Fruit fly (Drosophila melanogaster) whole organism: ENCODE data around the gene mge.

Source experiments
- CG8478 ChIP-seq: fragments of >200 bp; optimal IDR thresholded peaks from 2 replicates; lab custom pipeline; 2018; ENCODE audit warnings: inconsistent platforms
- Dll ChIP-seq: fragments of >200 bp; optimal IDR thresholded peaks from 2 replicates; lab custom pipeline; 2017
- EcR ChIP-seq, 2 experiments: fragments of >200 bp; optimal IDR thresholded peaks; 2 replicates each; lab custom pipeline; 2017; ENCODE audit warnings: missing biosample characterization in 2 of 2, missing genetic modification characterization in 2 of 2, missing genetic modification reagents in 2 of 2
- pan ChIP-seq: fragments of >200 bp; optimal IDR thresholded peaks from 2 replicates; lab custom pipeline; 2017
- psq ChIP-seq: fragments of >200 bp; optimal IDR thresholded peaks from 2 replicates; lab custom pipeline; 2017
- usp ChIP-seq: fragments of >200 bp; optimal IDR thresholded peaks from 2 replicates; lab custom pipeline; 2017; ENCODE audit warnings: missing biosample characterization, missing genetic modification characterization, mixed read lengths

mge gene

DNA sequence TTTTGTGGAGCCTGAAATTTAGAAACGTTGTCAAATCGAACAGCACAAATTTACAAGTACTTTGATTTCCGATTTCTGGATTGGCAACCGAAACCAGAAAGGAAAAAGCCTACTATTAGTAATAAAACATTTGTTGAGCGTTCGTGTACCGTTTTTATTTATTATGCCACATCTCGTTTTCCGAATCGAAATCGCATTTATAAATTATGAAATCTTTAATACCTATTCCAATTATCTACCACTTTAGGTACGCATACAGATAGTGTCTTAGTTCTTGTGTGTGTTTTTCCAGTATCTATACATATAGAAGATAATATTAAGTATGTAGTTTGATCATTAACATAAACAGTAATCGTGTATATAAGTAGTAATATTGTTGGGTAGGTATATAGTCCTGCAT, at the start of gene mge:
mge (minus strand) TSS at position 101 of the 400 bp plus-strand sequence.
- TF ChIP-seq EcR (GFP tag; optimal IDR thresholded peaks at IDR 0.05; lab: Kevin White, UChicago), result no peak
- no peak for TF ChIP-seq Dll (lab: Kevin White, UChicago)
- no peak for TF ChIP-seq usp (GFP tag; lab: Kevin White, UChicago)
- no peak for TF ChIP-seq psq (lab: Kevin White, UChicago)
- TF ChIP-seq pan (lab: Kevin White, UChicago), result no peak
- TF ChIP-seq CG8478 (lab: Kevin White, UChicago), result no peak

DNA sequence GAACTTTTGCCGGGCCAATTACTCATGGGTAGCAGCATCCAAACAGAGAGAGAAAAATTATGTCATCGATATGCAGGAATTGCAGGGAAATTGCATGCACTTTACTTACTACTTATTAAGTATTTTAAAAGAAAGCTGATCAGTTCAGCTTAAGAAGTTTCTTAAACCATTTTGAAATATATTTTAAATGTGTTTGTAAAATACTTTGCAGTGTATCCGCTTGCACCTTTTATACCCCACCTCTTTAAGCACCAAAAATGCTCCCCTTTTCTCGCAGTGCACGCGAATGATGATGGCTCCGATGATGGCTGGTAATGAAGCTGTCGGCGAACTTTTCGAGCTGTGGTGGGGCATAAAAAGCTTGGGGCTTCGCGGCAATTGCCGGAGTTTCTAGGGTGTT, 42.7 kb upstream of the mge start, which contains the start of gene CG14984:
CG14984 (minus strand) TSS at position 83 of the 400 bp plus-strand sequence.
- TF ChIP-seq psq (lab: Kevin White, UChicago) (no peak), EcR (GFP tag; optimal IDR thresholded peaks at IDR 0.05; lab: Kevin White, UChicago) (no peak), usp (GFP tag; lab: Kevin White, UChicago) (no peak), CG8478 (lab: Kevin White, UChicago) (no peak), pan (lab: Kevin White, UChicago) (no peak), Dll (lab: Kevin White, UChicago) (no peak)

DNA sequence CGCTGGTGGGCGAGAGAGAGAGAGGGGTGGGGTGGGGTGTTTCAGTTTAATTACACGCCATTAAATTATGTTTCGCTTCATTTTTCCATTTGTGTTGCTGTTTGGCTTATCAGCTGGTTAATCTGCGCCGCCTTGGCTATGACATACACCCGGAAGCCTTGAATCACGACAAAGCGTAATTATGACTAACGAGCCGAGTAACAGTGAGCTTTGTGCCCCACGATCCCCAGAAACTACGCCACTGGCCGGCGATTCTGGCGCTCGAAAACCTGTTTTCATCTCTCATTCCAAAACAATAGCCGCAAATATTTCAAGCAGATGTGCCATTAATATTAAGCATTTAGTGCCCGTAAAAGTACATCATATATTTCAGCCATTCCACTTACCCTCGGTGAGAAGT, 42.1 kb upstream of the mge start:
- TF ChIP-seq CG8478 (lab: Kevin White, UChicago), result no peak
- TF ChIP-seq EcR (GFP tag; optimal IDR thresholded peaks at IDR 0.05; lab: Kevin White, UChicago), result no peak
- no peak for TF ChIP-seq pan (lab: Kevin White, UChicago)
- no peak for TF ChIP-seq usp (GFP tag; lab: Kevin White, UChicago)
- TF ChIP-seq psq (lab: Kevin White, UChicago), result no peak
- no peak for TF ChIP-seq Dll (lab: Kevin White, UChicago)

DNA sequence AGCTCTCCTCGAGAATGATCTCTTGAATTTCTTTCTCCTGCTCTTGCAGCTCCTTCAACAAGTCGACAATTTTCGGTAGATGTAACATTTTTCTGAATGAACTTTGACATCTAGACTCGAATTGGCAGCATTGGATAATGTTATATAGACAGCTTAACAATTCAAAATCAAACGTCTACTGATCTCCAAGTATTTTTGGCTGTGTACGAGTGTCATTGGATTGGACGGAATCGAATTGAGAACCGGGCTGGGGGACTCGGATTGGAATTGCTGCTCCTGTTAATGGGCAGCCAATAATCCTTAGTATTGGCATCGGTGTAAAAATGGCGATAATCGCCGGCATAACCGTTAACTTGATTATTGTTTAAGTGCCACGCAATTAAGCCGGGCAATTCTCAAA, 39.5 kb upstream of the mge start, which contains the start of gene CG14983:
CG14983 (minus strand) TSS at position 101 of the 400 bp plus-strand sequence.
- TF ChIP-seq CG8478 (lab: Kevin White, UChicago) (no peak), psq (lab: Kevin White, UChicago) (no peak), usp (GFP tag; lab: Kevin White, UChicago) (no peak), pan (lab: Kevin White, UChicago) (no peak)

DNA sequence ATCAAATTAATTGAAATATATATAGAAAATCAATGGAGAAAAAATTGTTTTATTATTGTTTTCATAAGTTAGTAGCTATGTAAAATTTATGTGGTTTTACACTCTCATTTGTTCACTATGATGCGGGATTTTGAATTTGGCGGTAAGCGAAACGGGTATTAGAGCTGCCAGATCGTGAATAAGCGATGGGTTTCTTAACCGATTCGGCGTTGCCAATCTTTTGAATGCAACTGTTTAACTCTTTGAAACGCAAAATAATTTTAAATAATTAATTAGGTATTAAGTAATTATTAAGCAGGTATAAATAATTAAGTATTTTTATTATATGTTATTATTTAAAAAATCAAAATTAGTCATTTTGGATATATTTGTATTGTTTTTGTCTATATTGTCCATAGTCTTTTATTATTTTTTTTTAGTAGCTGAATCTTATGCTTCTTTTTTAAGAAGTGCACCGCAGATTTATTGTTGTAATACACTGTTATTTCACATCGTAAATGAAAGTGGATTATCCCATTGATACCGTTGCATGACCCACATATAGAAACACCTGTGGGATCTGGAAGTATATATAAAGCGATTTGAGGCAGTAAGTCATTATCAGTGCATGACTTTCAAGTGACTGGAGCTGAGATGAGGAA, 37.7 kb upstream of the mge start, which contains the start of gene CG10853:
CG10853 (plus strand) TSS at position 591 of the 641 bp plus-strand sequence.
- TF ChIP-seq EcR (GFP tag; optimal IDR thresholded peaks at IDR 0.05; lab: Kevin White, UChicago), result no peak

DNA sequence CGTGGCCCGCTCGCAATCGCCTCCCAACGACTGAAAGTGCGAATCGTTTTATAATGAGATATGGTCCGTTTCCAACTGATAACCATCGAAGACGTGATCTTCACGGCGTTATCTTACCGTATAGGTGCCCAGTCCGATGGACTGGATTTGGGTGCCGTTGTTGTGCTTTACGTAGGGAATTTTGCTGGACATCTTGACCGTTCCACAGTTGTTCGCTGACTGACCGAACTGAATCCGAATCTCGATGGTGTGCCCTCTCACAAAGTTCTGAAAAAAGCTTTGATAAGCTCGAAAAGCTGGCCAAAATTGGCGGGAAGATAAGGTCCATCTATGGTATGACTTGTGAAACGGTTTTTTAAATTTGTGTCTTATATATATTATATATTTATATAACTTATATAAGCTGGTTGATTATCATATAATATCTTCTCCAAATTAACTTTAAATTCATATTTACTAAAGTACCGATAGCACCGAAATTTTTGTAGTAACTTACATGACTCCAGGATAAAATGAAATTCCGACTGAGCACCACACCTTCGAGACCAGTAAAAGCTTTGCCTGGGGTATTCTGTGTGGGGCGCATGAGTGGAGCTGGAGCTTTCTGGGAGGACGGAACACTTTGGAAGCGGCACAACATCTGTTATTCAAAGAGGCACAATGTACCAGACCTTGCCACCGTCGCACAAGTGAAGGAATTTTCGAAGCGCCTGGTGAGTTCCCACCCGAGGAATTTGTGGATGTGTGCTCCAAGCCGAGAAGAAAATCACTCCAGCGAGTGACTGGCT, 32.7 kb upstream of the mge start, which contains the start of the genes CG10863 and CG14982:
CG10863 (minus strand) TSS at position 225 of the 788 bp plus-strand sequence.
CG14982 (plus strand) TSS at position 470 of the 788 bp plus-strand sequence.
- TF ChIP-seq Dll (lab: Kevin White, UChicago), result no peak
- TF ChIP-seq CG8478 (lab: Kevin White, UChicago), result no peak
- TF ChIP-seq usp (GFP tag; lab: Kevin White, UChicago), result no peak
- no peak for TF ChIP-seq EcR (GFP tag; optimal IDR thresholded peaks at IDR 0.05; lab: Kevin White, UChicago)
- no peak for TF ChIP-seq pan (lab: Kevin White, UChicago)
- no peak for TF ChIP-seq psq (lab: Kevin White, UChicago)

DNA sequence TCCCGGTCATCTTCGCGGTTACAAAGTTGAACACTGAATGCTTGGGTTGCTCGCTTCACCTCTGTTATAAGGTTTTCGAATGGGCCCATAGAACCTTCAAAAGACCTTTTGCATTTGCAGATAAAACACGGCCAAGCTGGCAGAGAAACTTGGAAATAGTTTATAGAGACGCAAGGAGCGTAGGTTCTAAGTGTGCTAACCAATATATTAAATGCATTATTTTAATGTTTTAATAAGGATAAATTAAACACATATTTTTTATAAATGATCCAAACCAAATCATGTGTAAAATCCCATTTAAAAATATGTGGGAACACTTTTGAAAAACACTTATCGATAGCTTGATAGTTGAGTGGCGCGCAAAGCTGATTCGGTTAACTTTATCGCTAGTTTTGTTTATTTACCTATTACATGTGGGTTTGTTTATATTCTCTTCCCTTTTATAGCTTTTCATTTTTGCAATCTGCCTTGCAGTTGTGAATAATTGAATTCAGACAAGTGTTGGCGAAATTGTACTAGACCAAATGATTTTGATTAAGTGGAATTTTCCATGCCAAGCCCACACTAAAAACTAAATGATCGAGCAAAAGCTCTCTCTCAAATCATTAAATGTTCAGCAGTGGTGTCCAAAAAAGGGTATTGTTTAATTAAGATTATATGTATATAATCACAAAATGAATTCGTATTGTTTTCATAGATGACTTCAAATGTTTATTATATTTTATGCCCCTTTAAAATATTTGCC, 30.5 kb upstream of the mge start, which contains the start of gene CG12766:
CG12766 (minus strand) TSS at position 51 of the 745 bp plus-strand sequence.
- no peak for TF ChIP-seq EcR (GFP tag; optimal IDR thresholded peaks at IDR 0.05; lab: Kevin White, UChicago)
- no peak for TF ChIP-seq psq (lab: Kevin White, UChicago)
- TF ChIP-seq usp (GFP tag; lab: Kevin White, UChicago), result no peak
- no peak for TF ChIP-seq CG8478 (lab: Kevin White, UChicago)
- TF ChIP-seq pan (lab: Kevin White, UChicago), result no peak
- no peak for TF ChIP-seq Dll (lab: Kevin White, UChicago)

DNA sequence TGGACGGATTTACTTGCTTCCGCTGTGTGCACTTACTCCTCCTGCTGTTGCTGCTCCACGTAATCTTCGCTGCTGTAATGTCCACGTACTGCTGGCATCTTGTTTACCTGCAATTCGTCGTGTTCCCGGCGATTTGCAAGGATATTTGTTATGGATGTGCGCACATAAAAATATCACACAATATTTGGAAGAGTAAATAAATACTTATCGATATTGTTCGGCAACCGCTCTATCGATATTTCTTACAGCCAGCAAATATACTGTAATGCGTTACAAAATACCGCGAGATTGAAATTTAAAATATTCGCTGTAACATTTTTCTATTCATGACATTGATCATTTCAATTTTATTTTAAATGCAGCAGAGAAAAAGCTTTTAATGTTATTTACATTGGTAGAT, 28.1 kb upstream of the mge start, which contains the start of gene CG10866:
CG10866 (minus strand) TSS at position 187 of the 400 bp plus-strand sequence.
- TF ChIP-seq Dll (lab: Kevin White, UChicago), result no peak

DNA sequence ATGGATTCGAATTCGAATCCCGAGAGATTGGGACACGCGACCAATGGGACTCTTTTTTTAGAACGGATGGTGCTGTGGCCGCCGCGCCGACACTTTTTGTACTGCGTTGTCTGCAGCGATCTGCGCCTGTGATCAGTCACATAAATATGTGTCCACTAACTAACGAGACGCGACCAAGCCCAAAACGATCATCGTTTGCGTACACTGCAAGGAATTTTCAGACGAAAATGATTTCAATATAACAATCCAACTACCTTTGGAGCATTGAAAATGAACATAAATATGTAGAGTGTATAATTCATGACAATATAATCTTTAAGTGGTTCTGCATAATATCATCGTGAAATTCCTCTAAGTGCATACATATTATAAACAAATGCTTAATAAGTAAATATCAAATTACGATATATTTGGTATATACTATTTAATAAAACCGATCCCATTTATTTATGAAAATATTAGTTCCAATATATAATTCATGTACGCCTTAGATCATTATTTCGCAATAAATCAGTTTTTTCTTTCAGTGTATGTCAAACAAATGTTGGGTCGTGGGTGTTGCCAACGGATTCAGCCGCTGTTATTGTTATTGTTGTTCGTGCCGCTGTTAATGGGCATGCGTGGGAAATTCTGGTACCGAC, 26.0 kb upstream of the mge start, which contains the start of gene Eip63F-1:
Eip63F-1 (minus strand) TSS at position 51 of the 641 bp plus-strand sequence.
- TF ChIP-seq EcR (GFP tag; optimal IDR thresholded peaks at IDR 0.05; lab: Kevin White, UChicago), result no peak
- no peak for TF ChIP-seq Dll (lab: Kevin White, UChicago)
- TF ChIP-seq usp (GFP tag; lab: Kevin White, UChicago), result no peak
- no peak for TF ChIP-seq psq (lab: Kevin White, UChicago)
- no peak for TF ChIP-seq CG8478 (lab: Kevin White, UChicago)

DNA sequence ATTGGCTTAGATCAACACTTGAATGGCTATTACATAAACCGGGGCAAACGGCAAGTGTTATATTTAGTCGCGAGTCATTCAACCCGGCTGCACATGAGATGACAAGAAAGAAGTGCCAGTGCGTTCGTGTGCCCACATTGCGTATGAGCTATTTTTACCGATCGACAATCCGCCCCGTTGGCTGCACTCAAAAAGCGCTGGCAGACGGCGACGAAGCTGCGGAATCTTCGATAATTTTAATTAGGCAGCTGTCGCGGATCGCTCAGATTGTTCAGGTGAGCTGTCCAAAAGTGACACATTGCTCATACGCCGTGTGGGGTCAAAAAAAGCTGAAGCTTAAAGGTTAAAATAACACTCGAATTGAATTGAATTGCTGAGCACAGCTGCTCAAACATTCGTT, 24.4 kb upstream of the mge start:
- TF ChIP-seq EcR (GFP tag; optimal IDR thresholded peaks at IDR 0.05; lab: Kevin White, UChicago), result peak in 1 of 2 experiments; percentile 39
- no peak for TF ChIP-seq pan (lab: Kevin White, UChicago)
- no peak for TF ChIP-seq Dll (lab: Kevin White, UChicago)
- no peak for TF ChIP-seq CG8478 (lab: Kevin White, UChicago)
- TF ChIP-seq psq (lab: Kevin White, UChicago), result no peak
- no peak for TF ChIP-seq usp (GFP tag; lab: Kevin White, UChicago)
